Worm (Caenorhabditis elegans) whole organism, midembryonic: ENCODE data around the gene epg-4.

Source experiments
- T22C8.4 ChIP-seq: fragments of 200-800 bp; sonication (Bioruptor generic); IDR thresholded peaks from 2 replicates; pipeline ENCODE4 v1.3.6; 2022; ENCODE audit warnings: missing genetic modification characterization, missing compliant biosample characterization
- cog-1 ChIP-seq: sonication (generic microtip); optimal IDR thresholded peaks from 2 replicates; lab custom pipeline; 2016; ENCODE audit warnings: missing genetic modification characterization, missing compliant biosample characterization
- flt-1 ChIP-seq: fragments of 200-800 bp; sonication (Bioruptor generic); IDR thresholded peaks from 2 replicates; pipeline ENCODE4 v1.3.6; 2022; ENCODE audit warnings: missing genetic modification characterization, missing compliant biosample characterization
- klf-2 ChIP-seq: fragments of 200-800 bp; sonication (Bioruptor generic); conservative IDR thresholded peaks from 2 replicates; pipeline ENCODE4 v1.3.6; 2022; ENCODE audit warnings: missing genetic modification reagents, missing genetic modification characterization, missing compliant biosample characterization
- ref-1 ChIP-seq: fragments of 200-800 bp; sonication (Bioruptor generic); conservative IDR thresholded peaks from 2 replicates; pipeline ENCODE4 v1.3.6; 2022; ENCODE audit warnings: missing genetic modification reagents, missing genetic modification characterization, missing compliant biosample characterization
- tab-1 ChIP-seq: fragments of 200-800 bp; sonication (Bioruptor generic); IDR thresholded peaks from 2 replicates; pipeline ENCODE4 v1.3.6; 2022; ENCODE audit warnings: missing genetic modification characterization, missing compliant biosample characterization
- ztf-23 ChIP-seq: fragments of 200-800 bp; sonication (Bioruptor generic); IDR thresholded peaks from 2 replicates; pipeline ENCODE4 v1.3.6; 2022; ENCODE audit warnings: missing genetic modification reagents, missing genetic modification characterization, missing compliant biosample characterization
- ztf-29 ChIP-seq: fragments of 200-800 bp; sonication (Bioruptor generic); IDR thresholded peaks from 2 replicates; pipeline ENCODE4 v1.3.6; 2022; ENCODE audit warnings: missing genetic modification reagents, missing genetic modification characterization, missing compliant biosample characterization

DNA sequence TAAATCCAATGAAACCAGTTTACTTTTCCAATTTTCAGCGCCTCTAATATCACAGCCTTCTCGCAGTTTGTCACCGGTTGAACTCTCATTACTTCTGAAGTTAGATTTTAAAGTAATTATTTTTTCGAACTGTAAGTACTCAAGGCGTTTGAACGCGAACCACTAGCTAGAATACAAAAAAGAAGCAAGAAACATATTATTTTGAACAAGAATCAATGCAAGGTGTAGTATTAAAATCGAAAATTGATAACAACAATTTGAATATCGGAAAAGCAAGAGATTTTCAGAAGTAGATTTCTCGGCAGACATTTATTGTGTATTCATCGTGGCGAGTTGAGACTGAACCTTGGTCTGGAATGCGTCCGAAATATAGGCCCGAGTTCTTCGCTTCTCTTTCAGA lies 16.0 kb downstream of the epg-4 start, which contains the start of gene exos-9:
- no peak for TF ChIP-seq ztf-23 (GFP tag; lab: Robert Waterston, UW)
- TF ChIP-seq klf-2 (GFP tag; lab: Robert Waterston, UW) = no peak
- no peak for TF ChIP-seq T22C8.4
- TF ChIP-seq flt-1 (GFP tag; lab: Robert Waterston, UW) = no peak
- TF ChIP-seq cog-1 (tag; lab: Kevin White, UChicago) = no peak
- no peak for TF ChIP-seq tab-1
- TF ChIP-seq ztf-29 (GFP tag; lab: Robert Waterston, UW) = no peak
- no peak for TF ChIP-seq ref-1 (GFP tag; lab: Robert Waterston, UW)
